Fruit fly (Drosophila melanogaster): ENCODE measurements around the gene CG17159.

The CG17159 gene

dm6 chrX:23090474-23090873, 2.0 kb downstream of the CG17159 start:
- no peak for TF ChIP-seq EcR (GFP tag; optimal IDR thresholded peaks at IDR 0.05)
- no peak for TF ChIP-seq CG13204 (GFP tag; optimal IDR thresholded peaks at IDR 0.05)

- TF ChIP-seq Pif1B (GFP tag; optimal IDR thresholded peaks at IDR 0.05) (no peak), CG32121 (GFP tag; IDR thresholded peaks at IDR 0.05) (no peak), gl (tag; optimal IDR thresholded peaks at IDR 0.05) (no peak), CG15710 (tag; optimal IDR thresholded peaks at IDR 0.05) (no peak), CG10348 (GFP tag; IDR thresholded peaks at IDR 0.05) (no peak), fd96Ca (GFP tag; IDR thresholded peaks at IDR 0.05) (no peak), Pif1A (GFP tag; optimal IDR thresholded peaks at IDR 0.05) (no peak), CG14655 (GFP tag; optimal IDR thresholded peaks at IDR 0.05) (no peak), D1 (tag; optimal IDR thresholded peaks at IDR 0.05) (no peak), CG8159 (tag; optimal IDR thresholded peaks at IDR 0.05) (no peak), CG8301 (tag; optimal IDR thresholded peaks at IDR 0.05) (no peak), CG13204 (GFP tag; optimal IDR thresholded peaks at IDR 0.05) (no peak), EcR (GFP tag; optimal IDR thresholded peaks at IDR 0.05) (no peak), Snoo (tag; optimal IDR thresholded peaks at IDR 0.05) (no peak), CG9948 (tag; optimal IDR thresholded peaks at IDR 0.05) (no peak), CG17806 (tag; optimal IDR thresholded peaks at IDR 0.05) (no peak), Ets98B (GFP tag; IDR thresholded peaks at IDR 0.05) (no peak), CG34367 (tag; optimal IDR thresholded peaks at IDR 0.05) (no peak), CG4496 (GFP tag; IDR thresholded peaks at IDR 0.05) (no peak), CG12605 (GFP tag; IDR thresholded peaks at IDR 0.05) (no peak)
Observed at dm6 chrX:23089087-23089732, 3.2 kb downstream of the CG17159 start.

DNA sequence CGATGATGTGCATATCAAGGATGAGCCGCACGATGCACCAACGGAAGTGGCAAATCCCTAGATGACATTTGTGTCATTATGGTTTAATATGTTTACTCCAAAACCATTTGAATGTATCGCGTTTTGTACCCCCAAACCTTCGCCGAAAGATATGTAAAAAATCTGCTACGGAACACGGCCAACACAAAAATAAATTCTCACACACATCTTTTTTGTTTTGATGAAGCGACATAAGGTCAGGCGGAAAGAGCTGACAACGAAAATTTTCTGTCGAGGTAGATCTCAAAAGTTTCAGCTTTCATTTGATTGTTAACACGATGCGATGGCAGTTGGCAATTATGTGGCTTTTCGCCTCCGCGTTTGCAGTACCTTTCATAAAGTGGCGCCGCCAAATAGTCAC, 8.1 kb downstream of the CG17159 start, which contains the start of gene CG17169:
Gene CG17169 (plus strand): TSS at position 301 of the 400 bp plus-strand sequence.
- TF ChIP-seq D1 (tag; optimal IDR thresholded peaks at IDR 0.05) (no peak), fd96Ca (GFP tag; IDR thresholded peaks at IDR 0.05) (no peak)

- TF ChIP-seq CG12605 (GFP tag; IDR thresholded peaks at IDR 0.05) (no peak), CG10348 (GFP tag; IDR thresholded peaks at IDR 0.05) (no peak), gl (tag; optimal IDR thresholded peaks at IDR 0.05) (no peak), CG4496 (GFP tag; IDR thresholded peaks at IDR 0.05) (no peak), fd96Ca (GFP tag; IDR thresholded peaks at IDR 0.05) (no peak), CG15710 (tag; optimal IDR thresholded peaks at IDR 0.05) (no peak), CG34367 (tag; optimal IDR thresholded peaks at IDR 0.05) (no peak), CG8159 (tag; optimal IDR thresholded peaks at IDR 0.05) (no peak), rn (GFP tag; IDR thresholded peaks at IDR 0.05) (no peak), Pif1A (GFP tag; optimal IDR thresholded peaks at IDR 0.05) (no peak), CG32121 (GFP tag; IDR thresholded peaks at IDR 0.05) (no peak), CG17806 (tag; optimal IDR thresholded peaks at IDR 0.05) (no peak)
Observed at dm6 chrX:23082407-23082905, 10.0 kb downstream of the CG17159 start, which contains the start of the genes CG17163 and CG17168. TSS of gene CG17163 (minus strand) at chrX:23082709. TSS of gene CG17168 (plus strand) at chrX:23082738.

DNA sequence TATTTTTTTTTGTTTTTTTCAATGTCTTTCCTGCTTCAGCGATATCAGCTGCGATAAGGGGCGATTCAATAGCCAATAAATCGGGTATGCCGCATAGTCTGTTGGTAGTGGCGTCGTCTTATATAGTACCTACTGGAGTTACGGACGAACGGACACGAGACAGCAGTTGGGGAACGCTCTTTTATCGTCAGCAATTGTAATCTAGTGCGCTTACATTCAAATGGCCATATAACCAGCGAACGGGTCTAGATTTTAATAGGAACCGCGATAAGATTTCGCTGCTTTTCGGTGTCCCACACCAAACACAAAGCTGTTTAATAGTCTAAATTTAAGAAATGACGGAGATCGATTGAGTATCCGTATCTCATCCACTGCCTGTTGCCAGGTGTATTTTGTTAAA, 19.0 kb downstream of the CG17159 start:
- no peak for TF ChIP-seq rn (GFP tag; IDR thresholded peaks at IDR 0.05)
- no peak for TF ChIP-seq CG32121 (GFP tag; IDR thresholded peaks at IDR 0.05)
- no peak for TF ChIP-seq CG15710 (tag; optimal IDR thresholded peaks at IDR 0.05)
- TF ChIP-seq CG12605 (GFP tag; IDR thresholded peaks at IDR 0.05) = no peak

DNA sequence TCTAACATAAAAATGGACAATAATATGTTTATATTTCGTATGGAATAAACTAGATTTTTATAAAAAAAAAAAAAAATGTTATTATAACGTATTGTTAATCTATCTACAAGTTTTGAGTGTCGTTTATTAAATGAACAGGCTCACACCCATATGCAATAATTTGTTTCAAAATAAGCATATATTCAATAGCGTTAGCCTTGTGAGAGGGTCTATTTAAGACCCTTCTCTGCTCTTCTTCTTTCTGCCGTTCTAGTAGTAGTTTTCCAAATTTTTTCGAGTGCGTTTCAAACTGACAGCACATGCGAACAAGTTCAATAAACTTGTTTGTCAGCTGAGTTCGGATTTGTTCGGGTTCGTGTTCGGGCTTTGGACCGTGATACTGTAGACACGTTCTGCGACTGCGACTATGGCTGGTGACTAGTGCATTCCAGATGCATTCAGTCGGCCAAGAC, 21.2 kb downstream of the CG17159 start:
- TF ChIP-seq CG13204 (GFP tag; optimal IDR thresholded peaks at IDR 0.05) = no peak
- TF ChIP-seq CG12605 (GFP tag; IDR thresholded peaks at IDR 0.05) = no peak
- TF ChIP-seq Pif1B (GFP tag; optimal IDR thresholded peaks at IDR 0.05) = peak; percentile 53
- TF ChIP-seq Snoo (tag; optimal IDR thresholded peaks at IDR 0.05) = peak; percentile 29
- no peak for TF ChIP-seq CG10348 (GFP tag; IDR thresholded peaks at IDR 0.05)
- peak; percentile 54 for TF ChIP-seq CG8301 (tag; optimal IDR thresholded peaks at IDR 0.05)
- no peak for TF ChIP-seq Ets98B (GFP tag; IDR thresholded peaks at IDR 0.05)
- TF ChIP-seq CG8159 (tag; optimal IDR thresholded peaks at IDR 0.05) = peak; percentile 39
- TF ChIP-seq CG17806 (tag; optimal IDR thresholded peaks at IDR 0.05) = peak; percentile 10
- TF ChIP-seq CG14655 (GFP tag; optimal IDR thresholded peaks at IDR 0.05) = peak; percentile 80
- TF ChIP-seq D1 (tag; optimal IDR thresholded peaks at IDR 0.05) = no peak
- TF ChIP-seq CG32121 (GFP tag; IDR thresholded peaks at IDR 0.05) = no peak
- peak; percentile 53 for TF ChIP-seq CG9948 (tag; optimal IDR thresholded peaks at IDR 0.05)
- peak; percentile 23 for TF ChIP-seq CG15710 (tag; optimal IDR thresholded peaks at IDR 0.05)
- no peak for TF ChIP-seq gl (tag; optimal IDR thresholded peaks at IDR 0.05)
- TF ChIP-seq EcR (GFP tag; optimal IDR thresholded peaks at IDR 0.05) = peak; percentile 55
- TF ChIP-seq CG4496 (GFP tag; IDR thresholded peaks at IDR 0.05) = no peak; the same call in 2 of the 3 replicates
- peak; percentile 12 for TF ChIP-seq Pif1A (GFP tag; optimal IDR thresholded peaks at IDR 0.05)
- peak; percentile 3 for TF ChIP-seq CG34367 (tag; optimal IDR thresholded peaks at IDR 0.05)
- no peak for TF ChIP-seq rn (GFP tag; IDR thresholded peaks at IDR 0.05)
- TF ChIP-seq fd96Ca (GFP tag; IDR thresholded peaks at IDR 0.05) = no peak

Measured in whole organism, pupa.